Fruit fly (Drosophila melanogaster) whole organism, embryonic: ENCODE results near the gene Pcyt1.

Experiments used
- Atf3 ChIP-seq: fragments of 200-800 bp; sonication (Bioruptor generic); optimal IDR thresholded peaks from 3 replicates; lab custom pipeline; 2016; ENCODE audit warnings: missing biosample characterization, missing genetic modification characterization
- CG10267 ChIP-seq: fragments of 200-800 bp; sonication (Bioruptor generic); optimal IDR thresholded peaks from 2 replicates; lab custom pipeline; 2018; ENCODE audit warnings: missing biosample characterization, mild to moderate bottlenecking, missing genetic modification characterization, moderate library complexity
- CG11560 ChIP-seq: fragments of 200-800 bp; sonication (Bioruptor generic); IDR thresholded peaks from 3 replicates; pipeline ENCODE4 v1.3.6; 2022; ENCODE audit warnings: missing biosample characterization, missing genetic modification characterization
- CG11723 ChIP-seq: fragments of 200-800 bp; sonication (Bioruptor generic); optimal IDR thresholded peaks from 2 replicates; lab custom pipeline; 2017; ENCODE audit warnings: missing biosample characterization, mild to moderate bottlenecking, missing genetic modification characterization
- CG13123 ChIP-seq: fragments of 200-800 bp; sonication (Bioruptor generic); optimal IDR thresholded peaks from 2 replicates; lab custom pipeline; 2016; ENCODE audit warnings: missing biosample characterization, missing genetic modification characterization
- CG13287 ChIP-seq: fragments of 200-800 bp; sonication (Bioruptor generic); IDR thresholded peaks from 2 replicates; pipeline ENCODE4 v1.3.6; 2022; ENCODE audit warnings: missing biosample characterization, missing genetic modification characterization; ENCODE audit not compliant: partially characterized antibody
- CG14710 ChIP-seq: fragments of 200-800 bp; sonication (Bioruptor generic); optimal IDR thresholded peaks from 3 replicates; lab custom pipeline; 2019; ENCODE audit warnings: missing biosample characterization, mild to moderate bottlenecking, missing genetic modification characterization, moderate library complexity
- CG1529 ChIP-seq: fragments of 200-800 bp; sonication (Bioruptor generic); optimal IDR thresholded peaks from 3 replicates; lab custom pipeline; 2018; ENCODE audit warnings: missing biosample characterization, missing genetic modification characterization
- CG1602 ChIP-seq: fragments of 200-800 bp; sonication (Bioruptor generic); optimal IDR thresholded peaks from 3 replicates; lab custom pipeline; 2016; ENCODE audit warnings: missing biosample characterization, missing genetic modification characterization
- CG17359 ChIP-seq: fragments of 200-800 bp; sonication (Bioruptor generic); optimal IDR thresholded peaks from 3 replicates; lab custom pipeline; 2018; ENCODE audit warnings: missing biosample characterization, mild to moderate bottlenecking, missing genetic modification characterization, moderate library complexity
- CG1832 ChIP-seq: fragments of 200-800 bp; sonication (Bioruptor generic); optimal IDR thresholded peaks from 2 replicates; lab custom pipeline; 2017; ENCODE audit warnings: missing biosample characterization, mild to moderate bottlenecking, missing genetic modification characterization, inconsistent platforms
- CG18599 ChIP-seq: fragments of 200-800 bp; sonication (Bioruptor generic); optimal IDR thresholded peaks from 3 replicates; lab custom pipeline; 2017; ENCODE audit warnings: missing biosample characterization, missing genetic modification characterization, mild to moderate bottlenecking, moderate library complexity, missing genetic modification reagents
- CG30020 ChIP-seq: fragments of 200-800 bp; optimal IDR thresholded peaks from 2 replicates; lab custom pipeline; 2019; ENCODE audit warnings: missing biosample characterization, mild to moderate bottlenecking, missing genetic modification characterization, moderate library complexity
- CG33213 ChIP-seq: fragments of 200-800 bp; sonication (Bioruptor generic); optimal IDR thresholded peaks from 3 replicates; lab custom pipeline; 2016; ENCODE audit warnings: missing biosample characterization, missing genetic modification characterization
- CG4328 ChIP-seq: fragments of 200-800 bp; sonication (Bioruptor generic); optimal IDR thresholded peaks from 3 replicates; lab custom pipeline; 2017; ENCODE audit warnings: missing biosample characterization, missing genetic modification reagents, missing genetic modification characterization
- CG4404 ChIP-seq: fragments of 200-800 bp; sonication (Bioruptor generic); IDR thresholded peaks from 2 replicates; pipeline ENCODE4 v1.3.6; 2022; ENCODE audit warnings: missing biosample characterization, missing genetic modification characterization
- CG6813 ChIP-seq: fragments of 200-800 bp; sonication (Bioruptor generic); optimal IDR thresholded peaks from 2 replicates; lab custom pipeline; 2017; ENCODE audit warnings: missing biosample characterization, missing genetic modification characterization, mild to moderate bottlenecking, moderate library complexity, missing genetic modification reagents
- CG7372 ChIP-seq: fragments of 200-800 bp; sonication (Bioruptor generic); IDR thresholded peaks from 2 replicates; pipeline ENCODE4 v1.3.6; 2022; ENCODE audit warnings: missing biosample characterization, missing genetic modification characterization
- CG8388 ChIP-seq: fragments of 200-800 bp; sonication (Bioruptor generic); optimal IDR thresholded peaks from 2 replicates; lab custom pipeline; 2019; ENCODE audit warnings: missing biosample characterization, mild to moderate bottlenecking, missing genetic modification characterization, moderate library complexity
- CG9727 ChIP-seq: fragments of 200-800 bp; sonication (Bioruptor generic); optimal IDR thresholded peaks from 3 replicates; lab custom pipeline; 2017; ENCODE audit warnings: missing biosample characterization, mild to moderate bottlenecking, missing genetic modification characterization
- D19B ChIP-seq: fragments of 200-800 bp; sonication (Bioruptor generic); optimal IDR thresholded peaks from 2 replicates; lab custom pipeline; 2017; ENCODE audit warnings: missing biosample characterization, mild to moderate bottlenecking, missing genetic modification characterization
- Deaf1 ChIP-seq: fragments of 200-800 bp; optimal IDR thresholded peaks from 3 replicates; lab custom pipeline; 2019; ENCODE audit warnings: missing biosample characterization, mild to moderate bottlenecking, missing genetic modification characterization, moderate library complexity
- Dp ChIP-seq: fragments of 200-800 bp; sonication (Bioruptor generic); optimal IDR thresholded peaks from 2 replicates; lab custom pipeline; 2018; ENCODE audit warnings: missing biosample characterization, mild to moderate bottlenecking, missing genetic modification characterization, moderate library complexity
- ERR ChIP-seq: fragments of 200-800 bp; sonication (Bioruptor generic); optimal IDR thresholded peaks from 2 replicates; lab custom pipeline; 2016; ENCODE audit warnings: missing biosample characterization, missing genetic modification characterization
- Elba2 ChIP-seq: fragments of 200-800 bp; sonication (Bioruptor generic); optimal IDR thresholded peaks from 3 replicates; lab custom pipeline; 2016; ENCODE audit warnings: missing biosample characterization, missing genetic modification characterization
- Fer3 ChIP-seq: fragments of 200-800 bp; sonication (Bioruptor generic); optimal IDR thresholded peaks from 2 replicates; lab custom pipeline; 2018; ENCODE audit warnings: missing biosample characterization, mild to moderate bottlenecking, missing genetic modification characterization, moderate library complexity
- Hand ChIP-seq: fragments of 200-800 bp; sonication (Bioruptor generic); optimal IDR thresholded peaks from 2 replicates; lab custom pipeline; 2017; ENCODE audit warnings: mild to moderate bottlenecking, missing biosample characterization, missing genetic modification reagents, missing genetic modification characterization
- HmgD ChIP-seq: fragments of 200-800 bp; sonication (Bioruptor generic); optimal IDR thresholded peaks from 3 replicates; lab custom pipeline; 2016; ENCODE audit warnings: missing biosample characterization, missing genetic modification characterization
- Lhr ChIP-seq: fragments of 200-800 bp; sonication (Bioruptor generic); optimal IDR thresholded peaks from 3 replicates; lab custom pipeline; 2017; ENCODE audit warnings: mild to moderate bottlenecking, missing biosample characterization, missing genetic modification reagents, missing genetic modification characterization
- Lpt ChIP-seq: fragments of >200 bp; optimal IDR thresholded peaks from 2 replicates; lab custom pipeline; 2018; ENCODE audit warnings: missing biosample characterization, missing genetic modification characterization
- Med ChIP-seq: fragments of 200-800 bp; sonication (Bioruptor generic); peaks from one replicate; lab custom pipeline; 2016; ENCODE audit warnings: missing biosample characterization, missing genetic modification characterization, mild to moderate bottlenecking, inconsistent platforms, moderate library complexity
- Nf-YB ChIP-seq: fragments of 200-800 bp; sonication (Bioruptor generic); optimal IDR thresholded peaks from 3 replicates; lab custom pipeline; 2019; ENCODE audit warnings: missing biosample characterization, mild to moderate bottlenecking, missing genetic modification characterization, moderate library complexity
- NfI ChIP-seq: fragments of 200-800 bp; sonication (Bioruptor generic); optimal IDR thresholded peaks from 3 replicates; lab custom pipeline; 2018; ENCODE audit warnings: missing biosample characterization, mild to moderate bottlenecking, missing genetic modification characterization, moderate library complexity
- Six4 ChIP-seq: fragments of 200-800 bp; sonication (Bioruptor generic); optimal IDR thresholded peaks from 2 replicates; lab custom pipeline; 2016; ENCODE audit warnings: missing biosample characterization, missing genetic modification characterization
- Sry-β ChIP-seq: fragments of 200-800 bp; sonication (Bioruptor generic); optimal IDR thresholded peaks from 2 replicates; lab custom pipeline; 2018; ENCODE audit warnings: missing biosample characterization, mild to moderate bottlenecking, missing genetic modification characterization, moderate library complexity
- TFAM ChIP-seq: fragments of 200-800 bp; sonication (Bioruptor generic); optimal IDR thresholded peaks from 2 replicates; lab custom pipeline; 2017; ENCODE audit warnings: missing biosample characterization, missing genetic modification characterization, inconsistent platforms
- Xrp1 ChIP-seq: fragments of 200-800 bp; sonication (Bioruptor generic); IDR thresholded peaks from 2 replicates; pipeline ENCODE4 v1.3.6; 2022; ENCODE audit warnings: missing biosample characterization, missing genetic modification characterization
- ap ChIP-seq: fragments of 200-800 bp; sonication (Bioruptor generic); IDR thresholded peaks from 2 replicates; pipeline ENCODE4 v1.3.6; 2022; ENCODE audit warnings: missing biosample characterization, missing genetic modification characterization
- esg ChIP-seq: fragments of 200-800 bp; sonication (Bioruptor generic); conservative IDR thresholded peaks from 2 replicates; pipeline ENCODE4 v1.3.6; 2022; ENCODE audit warnings: missing biosample characterization, missing genetic modification characterization
- fru ChIP-seq: fragments of >200 bp; optimal IDR thresholded peaks from 2 replicates; lab custom pipeline; 2017
- ham ChIP-seq: fragments of 200-800 bp; sonication (Bioruptor generic); IDR thresholded peaks from 2 replicates; pipeline ENCODE4 v1.3.6; 2022; ENCODE audit warnings: missing biosample characterization, missing genetic modification characterization
- hb ChIP-seq: fragments of 200-800 bp; sonication (Bioruptor generic); IDR thresholded peaks from 3 replicates; pipeline ENCODE4 v1.3.6; 2022; ENCODE audit warnings: missing biosample characterization, missing genetic modification characterization; ENCODE audit not compliant: partially characterized antibody
- lmd ChIP-seq: fragments of 200-800 bp; sonication (Bioruptor generic); IDR thresholded peaks from 2 replicates; pipeline ENCODE4 v1.3.6; 2022; ENCODE audit warnings: missing biosample characterization, missing genetic modification characterization
- mam ChIP-seq: fragments of 200-800 bp; sonication (Bioruptor generic); optimal IDR thresholded peaks from 3 replicates; lab custom pipeline; 2016; ENCODE audit warnings: missing biosample characterization, missing genetic modification characterization
- nom ChIP-seq: fragments of 200-800 bp; sonication (Bioruptor generic); optimal IDR thresholded peaks from 2 replicates; lab custom pipeline; 2017; ENCODE audit warnings: missing biosample characterization, missing genetic modification characterization, mild to moderate bottlenecking, moderate library complexity, missing genetic modification reagents
- prd ChIP-seq, 3 experiments: fragments of >200 bp in 2 of 3; fragments of 200-800 bp in 1 of 3; sonication (Bioruptor generic) in 1 of 3; optimal IDR thresholded peaks in 2 of 3; IDR thresholded peaks in 1 of 3; 2 replicates in 2 of 3; 3 replicates in 1 of 3; pipeline versions ENCODE4 v1.3.6 to Lab custom; 2017 to 2022; ENCODE audit warnings: missing biosample characterization in 1 of 3, missing genetic modification characterization in 1 of 3
- scrt ChIP-seq: fragments of 200-800 bp; sonication (Bioruptor generic); optimal IDR thresholded peaks from 2 replicates; lab custom pipeline; 2018; ENCODE audit warnings: missing biosample characterization, mild to moderate bottlenecking, missing genetic modification characterization, moderate library complexity
- stwl ChIP-seq: fragments of 200-800 bp; sonication (Bioruptor generic); optimal IDR thresholded peaks from 3 replicates; lab custom pipeline; 2018; ENCODE audit warnings: missing biosample characterization, mild to moderate bottlenecking, missing genetic modification characterization, moderate library complexity
- trem ChIP-seq: fragments of 200-800 bp; optimal IDR thresholded peaks from 3 replicates; lab custom pipeline; 2019; ENCODE audit warnings: missing biosample characterization, mild to moderate bottlenecking, missing genetic modification characterization, moderate library complexity
- wor ChIP-seq: fragments of 200-800 bp; sonication (Bioruptor generic); IDR thresholded peaks from 2 replicates; pipeline ENCODE4 v1.3.6; 2022; ENCODE audit warnings: missing biosample characterization, missing genetic modification characterization
- zfh2 ChIP-seq: fragments of 200-800 bp; sonication (Bioruptor generic); optimal IDR thresholded peaks from 2 replicates; lab custom pipeline; 2016; ENCODE audit warnings: missing biosample characterization, missing genetic modification characterization

The Pcyt1 gene

dm6 chr3L:1496408-1496807 is 49.5 kb upstream of the Pcyt1 start, which contains the start of gene CG12084 (continued):
- TF ChIP-seq scrt (GFP tag; lab: Kevin White, UChicago) (no peak), CG7372 (no peak), ERR (no peak), Lhr (GFP tag; lab: Kevin White, UChicago) (peak; percentile 38), CG13123 (GFP tag; lab: Kevin White, UChicago) (no peak), CG1602 (GFP tag; lab: Kevin White, UChicago) (no peak), CG11560 (tag; lab: Robert Waterston, UW) (no peak), CG8388 (GFP tag; lab: Kevin White, UChicago) (no peak), Xrp1 (GFP tag; lab: Robert Waterston, UW) (no peak), Fer3 (no peak), Nf-YB (no peak), CG14710 (tag; lab: Kevin White, UChicago) (peak; percentile 47), hb (GFP tag; lab: Robert Waterston, UW) (no peak), Sry-β (GFP tag; lab: Kevin White, UChicago) (no peak), D19B (no peak), CG1529 (GFP tag; lab: Kevin White, UChicago) (no peak), CG10267 (tag; lab: Kevin White, UChicago) (peak; percentile 64), CG17359 (tag; lab: Kevin White, UChicago) (no peak), CG4328 (GFP tag; lab: Kevin White, UChicago) (no peak), zfh2 (no peak), Med (peak; percentile 21), fru (no peak), ap (GFP tag; lab: Robert Waterston, UW) (no peak), CG30020 (tag; lab: Kevin White, UChicago) (peak; percentile 8), Elba2 (GFP tag; lab: Kevin White, UChicago) (peak; percentile 82), CG6813 (no peak), Hand (GFP tag; lab: Kevin White, UChicago) (no peak), CG13287 (GFP tag; lab: Robert Waterston, UW) (peak; percentile 46; the same call in 1 of the 2 replicates), nom (GFP tag; lab: Kevin White, UChicago) (peak; percentile 7), trem (tag; lab: Kevin White, UChicago) (peak; percentile 59), CG1832 (no peak), Six4 (GFP tag; lab: Kevin White, UChicago) (no peak), Atf3 (GFP tag; lab: Kevin White, UChicago) (no peak), lmd (GFP tag; lab: Robert Waterston, UW) (no peak), mam (no peak), wor (GFP tag; lab: Robert Waterston, UW) (no peak), ham (GFP tag; lab: Robert Waterston, UW) (no peak), CG18599 (GFP tag; lab: Kevin White, UChicago) (no peak), NfI (GFP tag; lab: Kevin White, UChicago) (no peak), Deaf1 (tag; lab: Kevin White, UChicago) (no peak), CG33213 (peak; percentile 21), TFAM (no peak), CG11723 (GFP tag; lab: Kevin White, UChicago) (no peak), CG9727 (GFP tag; lab: Kevin White, UChicago) (no peak), stwl (tag; lab: Kevin White, UChicago) (peak; percentile 90), Lpt (GFP tag; lab: Kevin White, UChicago) (no peak), Dp (GFP tag; lab: Kevin White, UChicago) (peak; percentile 26), HmgD (GFP tag; lab: Kevin White, UChicago) (no peak), esg (GFP tag; lab: Robert Waterston, UW) (no peak), prd (optimal IDR thresholded peaks at IDR 0.05; lab: Kevin White, UChicago) (no peak), prd (GFP tag; IDR thresholded peaks at IDR 0.05; lab: Robert Waterston, UW) (no peak), CG4404 (no peak)
